Fruit fly (Drosophila melanogaster): Measurements from ENCODE around the gene Ada.
A peak's percentile ranks its signal among the peaks of the same experiment; 100 is the strongest.

Gene Ada

DNA sequence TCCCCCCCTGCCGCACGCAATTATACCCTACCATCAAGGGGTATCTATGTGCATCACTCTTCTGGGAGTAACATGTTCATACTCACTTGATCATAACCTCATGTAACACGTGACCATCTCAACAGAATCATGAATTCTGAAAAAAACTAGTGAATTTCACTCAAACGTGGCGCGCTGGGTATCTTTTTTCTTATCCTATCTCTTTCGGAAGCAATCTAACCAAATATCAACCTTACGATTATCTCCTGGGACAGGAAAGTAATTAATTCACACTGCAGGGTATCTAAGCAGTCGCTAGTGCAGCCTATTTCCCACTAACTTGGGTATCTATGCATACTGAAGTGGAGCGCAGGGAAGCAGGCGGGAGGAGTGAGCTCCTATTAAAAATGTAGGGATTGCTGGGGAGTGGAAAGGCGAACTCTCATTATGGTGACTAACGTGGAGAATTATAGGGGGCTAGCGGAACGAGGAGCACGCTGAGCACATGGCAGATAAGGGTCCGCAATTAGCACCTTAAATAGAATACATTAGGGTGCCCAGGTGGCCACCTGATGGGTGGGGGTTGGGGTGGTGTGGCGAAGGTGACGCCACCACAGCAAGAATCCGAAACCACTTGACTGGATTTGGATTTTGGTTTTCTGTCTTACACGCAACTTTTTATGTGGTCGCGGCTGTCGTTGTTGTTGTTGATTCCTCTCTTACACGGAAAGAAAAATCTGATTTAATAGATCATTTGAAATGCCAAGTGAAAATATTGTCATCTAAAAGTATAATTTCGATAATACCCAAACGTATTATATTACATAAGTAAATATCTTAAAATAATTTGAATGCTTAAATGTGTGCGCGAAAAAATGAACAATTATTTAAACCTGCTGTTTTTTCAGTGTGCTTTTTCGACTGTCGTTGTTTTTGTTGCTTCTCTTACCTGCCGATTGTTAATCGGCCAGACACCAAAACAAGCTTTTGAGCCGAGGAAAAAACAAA, 9.6 kb upstream of the Ada start (continued):
- TF ChIP-seq mirr (GFP tag; optimal IDR thresholded peaks at IDR 0.05) (peak; percentile 26), HLH3B (GFP tag; IDR thresholded peaks at IDR 0.05) (no peak), CG12155 (GFP tag; optimal IDR thresholded peaks at IDR 0.05) (peak; percentile 90), nom (GFP tag; optimal IDR thresholded peaks at IDR 0.05) (peak; percentile 68), TFAM (GFP tag; optimal IDR thresholded peaks at IDR 0.05) (peak; percentile 34), CG12659 (GFP tag; optimal IDR thresholded peaks at IDR 0.05) (peak; percentile 92), gro (GFP tag; optimal IDR thresholded peaks at IDR 0.05) (peak; percentile 70), CG4424 (GFP tag; optimal IDR thresholded peaks at IDR 0.05) (peak; percentile 94), Poxn (GFP tag; IDR thresholded peaks at IDR 0.05) (no peak), Xbp1 (GFP tag; optimal IDR thresholded peaks at IDR 0.05) (peak; percentile 92), ham (GFP tag; IDR thresholded peaks at IDR 0.05) (no peak), CG10366 (GFP tag; IDR thresholded peaks at IDR 0.05) (no peak), CG17361 (GFP tag; IDR thresholded peaks at IDR 0.05) (no peak), CG9215 (GFP tag; IDR thresholded peaks at IDR 0.05) (no peak), Bgb (GFP tag; IDR thresholded peaks at IDR 0.05; ENCODE audit: partially characterized antibody) (no peak), cwo (GFP tag; optimal IDR thresholded peaks at IDR 0.05) (peak; percentile 86), CG30020 (tag; optimal IDR thresholded peaks at IDR 0.05) (peak; percentile 52), danr (GFP tag; IDR thresholded peaks at IDR 0.05) (no peak), CG4707 (GFP tag; optimal IDR thresholded peaks at IDR 0.05) (peak; percentile 84), Ssrp (tag; optimal IDR thresholded peaks at IDR 0.05) (peak; percentile 91), dm (GFP tag; optimal IDR thresholded peaks at IDR 0.05) (peak; percentile 45), CG43689 (GFP tag; IDR thresholded peaks at IDR 0.05) (no peak), gsb-n (tag; optimal IDR thresholded peaks at IDR 0.05) (peak; percentile 92), dan (GFP tag; IDR thresholded peaks at IDR 0.05) (no peak), ind (GFP tag; optimal IDR thresholded peaks at IDR 0.05) (peak; percentile 93), pita (GFP tag; optimal IDR thresholded peaks at IDR 0.05) (no peak), prd (optimal IDR thresholded peaks at IDR 0.05) (no peak), prd (GFP tag; IDR thresholded peaks at IDR 0.05) (no peak), sc (optimal IDR thresholded peaks at IDR 0.05) (no peak), sc (GFP tag; optimal IDR thresholded peaks at IDR 0.05) (peak; percentile 79), CG11560 (tag; IDR thresholded peaks at IDR 0.05) (no peak), CG6654 (GFP tag; optimal IDR thresholded peaks at IDR 0.05) (peak; percentile 75), Sox102F (GFP tag; optimal IDR thresholded peaks at IDR 0.05) (peak; percentile 95), CG4730 (GFP tag; IDR thresholded peaks at IDR 0.05) (no peak), CG17568 (GFP tag; optimal IDR thresholded peaks at IDR 0.05) (peak; percentile 89), crol (GFP tag; IDR thresholded peaks at IDR 0.05) (no peak), CG30403 (GFP tag; optimal IDR thresholded peaks at IDR 0.05) (peak; percentile 92), vnd (GFP tag; IDR thresholded peaks at IDR 0.05; ENCODE audit: partially characterized antibody) (no peak), CG8765 (GFP tag; IDR thresholded peaks at IDR 0.05) (no peak), ATbp (GFP tag; optimal IDR thresholded peaks at IDR 0.05) (peak; percentile 87), CG32767 (GFP tag; IDR thresholded peaks at IDR 0.05) (no peak), Hmx (GFP tag; optimal IDR thresholded peaks at IDR 0.05) (peak; percentile 49), pan (optimal IDR thresholded peaks at IDR 0.05) (no peak), pan (GFP tag; optimal IDR thresholded peaks at IDR 0.05 in 1 of 2, IDR thresholded peaks at IDR 0.05 in 1 of 2) (no peak), Fer3 (tag; optimal IDR thresholded peaks at IDR 0.05) (peak; percentile 97), CG14441 (GFP tag; IDR thresholded peaks at IDR 0.05) (no peak), Hr78 (GFP tag; optimal IDR thresholded peaks at IDR 0.05) (peak in 1 of 2 experiments; percentile 72), btn (GFP tag; optimal IDR thresholded peaks at IDR 0.05) (peak; percentile 14), Sox100B (GFP tag; optimal IDR thresholded peaks at IDR 0.05) (peak; percentile 91)
